Fruit fly (Drosophila melanogaster) whole organism, embryonic: Measurements from ENCODE around the gene CG34117.

Experiments
- Abd-B ChIP-seq: fragments of 200-800 bp; sonication (Bioruptor generic); optimal IDR thresholded peaks from 2 replicates; lab custom pipeline; 2018; ENCODE audit warnings: missing biosample characterization, mild to moderate bottlenecking, missing genetic modification characterization, moderate library complexity
- BEAF-32 ChIP-seq: fragments of 200-800 bp; sonication (Bioruptor generic); optimal IDR thresholded peaks from 3 replicates; lab custom pipeline; 2017; ENCODE audit warnings: missing biosample characterization, missing genetic modification characterization, mild to moderate bottlenecking, moderate library complexity, missing genetic modification reagents
- Bgb ChIP-seq: fragments of 200-800 bp; sonication (Bioruptor generic); IDR thresholded peaks from 2 replicates; pipeline ENCODE4 v1.3.6; 2022; ENCODE audit warnings: missing biosample characterization, missing genetic modification characterization; ENCODE audit not compliant: partially characterized antibody
- CG1024 ChIP-seq: fragments of 200-800 bp; sonication (Bioruptor generic); IDR thresholded peaks from 2 replicates; pipeline ENCODE4 v1.3.6; 2022; ENCODE audit warnings: missing biosample characterization, missing genetic modification characterization
- CG10366 ChIP-seq: fragments of 200-800 bp; sonication (Bioruptor generic); IDR thresholded peaks from 2 replicates; pipeline ENCODE4 v1.3.6; 2022; ENCODE audit warnings: missing biosample characterization, missing genetic modification characterization
- CG13123 ChIP-seq: fragments of 200-800 bp; sonication (Bioruptor generic); optimal IDR thresholded peaks from 2 replicates; lab custom pipeline; 2016; ENCODE audit warnings: missing biosample characterization, missing genetic modification characterization
- CG15011 ChIP-seq: fragments of 200-800 bp; sonication (Bioruptor generic); optimal IDR thresholded peaks from 3 replicates; lab custom pipeline; 2018; ENCODE audit warnings: missing biosample characterization, mild to moderate bottlenecking, missing genetic modification characterization
- CG17829 ChIP-seq: fragments of 200-800 bp; optimal IDR thresholded peaks from 2 replicates; lab custom pipeline; 2019; ENCODE audit warnings: missing biosample characterization, mild to moderate bottlenecking, missing genetic modification characterization, moderate library complexity
- CG18011 ChIP-seq: fragments of 200-800 bp; sonication (Bioruptor generic); optimal IDR thresholded peaks from 2 replicates; lab custom pipeline; 2017; ENCODE audit warnings: missing biosample characterization, missing genetic modification characterization, mild to moderate bottlenecking, moderate library complexity, missing genotype
- CG18476 ChIP-seq: fragments of 200-800 bp; sonication (Bioruptor generic); optimal IDR thresholded peaks from 2 replicates; lab custom pipeline; 2016; ENCODE audit warnings: missing biosample characterization, mild to moderate bottlenecking, missing genetic modification characterization
- CG5953 ChIP-seq: fragments of 200-800 bp; sonication (Bioruptor generic); IDR thresholded peaks from 2 replicates; pipeline ENCODE4 v1.3.6; 2022; ENCODE audit warnings: missing biosample characterization, missing genetic modification characterization
- CG6689 ChIP-seq: fragments of 200-800 bp; sonication (Bioruptor generic); IDR thresholded peaks from 2 replicates; pipeline ENCODE4 v1.3.6; 2022; ENCODE audit warnings: missing biosample characterization, missing genetic modification characterization
- CG6854 ChIP-seq: fragments of 200-800 bp; sonication (Bioruptor generic); optimal IDR thresholded peaks from 3 replicates; lab custom pipeline; 2017; ENCODE audit warnings: missing biosample characterization, mild to moderate bottlenecking, missing genetic modification characterization
- CG7372 ChIP-seq: fragments of 200-800 bp; sonication (Bioruptor generic); IDR thresholded peaks from 2 replicates; pipeline ENCODE4 v1.3.6; 2022; ENCODE audit warnings: missing biosample characterization, missing genetic modification characterization
- CG8359 ChIP-seq: fragments of 200-800 bp; sonication (Bioruptor generic); optimal IDR thresholded peaks from 2 replicates; lab custom pipeline; 2017; ENCODE audit warnings: missing biosample characterization, mild to moderate bottlenecking, missing genetic modification characterization, borderline replicate concordance
- CHES-1-like ChIP-seq: fragments of 200-800 bp; sonication (Bioruptor generic); optimal IDR thresholded peaks from 2 replicates; lab custom pipeline; 2016; ENCODE audit warnings: missing biosample characterization, missing genetic modification characterization
- Camta ChIP-seq: fragments of 200-800 bp; sonication (Bioruptor generic); optimal IDR thresholded peaks from 2 replicates; lab custom pipeline; 2016; ENCODE audit warnings: missing biosample characterization, missing genetic modification characterization
- Dbx ChIP-seq: fragments of 200-800 bp; sonication (Bioruptor generic); IDR thresholded peaks from 3 replicates; pipeline ENCODE4 v1.3.6; 2022; ENCODE audit warnings: missing biosample characterization, missing genetic modification characterization
- Fer1 ChIP-seq: fragments of 200-800 bp; sonication (Bioruptor generic); optimal IDR thresholded peaks from 2 replicates; lab custom pipeline; 2017; ENCODE audit warnings: missing biosample characterization, mild to moderate bottlenecking, missing genetic modification characterization
- Hey ChIP-seq: fragments of 200-800 bp; sonication (Bioruptor generic); optimal IDR thresholded peaks from 3 replicates; lab custom pipeline; 2018; ENCODE audit warnings: missing biosample characterization, mild to moderate bottlenecking, missing genetic modification characterization
- HmgZ ChIP-seq: fragments of 200-800 bp; sonication (Bioruptor generic); optimal IDR thresholded peaks from 2 replicates; lab custom pipeline; 2018; ENCODE audit warnings: missing biosample characterization, mild to moderate bottlenecking, missing genetic modification characterization
- Lpt ChIP-seq: fragments of >200 bp; optimal IDR thresholded peaks from 2 replicates; lab custom pipeline; 2018; ENCODE audit warnings: missing biosample characterization, missing genetic modification characterization
- NC2α ChIP-seq: fragments of 200-800 bp; sonication (Bioruptor generic); optimal IDR thresholded peaks from 2 replicates; lab custom pipeline; 2016; ENCODE audit warnings: missing biosample characterization, missing genetic modification characterization
- Oli ChIP-seq: fragments of 200-800 bp; sonication (Bioruptor generic); optimal IDR thresholded peaks from 2 replicates; lab custom pipeline; 2018; ENCODE audit warnings: missing biosample characterization, mild to moderate bottlenecking, missing genetic modification characterization, moderate library complexity
- PHDP ChIP-seq: fragments of 200-800 bp; sonication (Bioruptor generic); optimal IDR thresholded peaks from 3 replicates; lab custom pipeline; 2018; ENCODE audit warnings: missing biosample characterization, mild to moderate bottlenecking, missing genetic modification characterization, moderate library complexity
- Rfx ChIP-seq: fragments of 200-800 bp; sonication (Bioruptor generic); IDR thresholded peaks from 2 replicates; pipeline ENCODE4 v1.3.6; 2022; ENCODE audit warnings: missing biosample characterization, missing genetic modification characterization
- Scr ChIP-seq: fragments of 200-800 bp; sonication (Bioruptor generic); IDR thresholded peaks from 2 replicates; pipeline ENCODE4 v1.3.6; 2022; ENCODE audit warnings: missing biosample characterization, missing genetic modification characterization; ENCODE audit not compliant: partially characterized antibody
- Xbp1 ChIP-seq: fragments of 200-800 bp; sonication (Bioruptor generic); optimal IDR thresholded peaks from 3 replicates; lab custom pipeline; 2016; ENCODE audit warnings: missing biosample characterization, mild to moderate bottlenecking, missing genetic modification characterization
- bigmax ChIP-seq: fragments of 200-800 bp; sonication (Bioruptor generic); optimal IDR thresholded peaks from 2 replicates; lab custom pipeline; 2018; ENCODE audit warnings: missing biosample characterization, mild to moderate bottlenecking, missing genetic modification characterization
- cad ChIP-seq: fragments of >200 bp; optimal IDR thresholded peaks from 2 replicates; lab custom pipeline; 2017; ENCODE audit warnings: missing biosample characterization, missing genetic modification characterization
- chif ChIP-seq, 2 experiments: fragments of 200-800 bp; sonication (Bioruptor generic); optimal IDR thresholded peaks; 3 replicates each; lab custom pipeline; 2016; ENCODE audit warnings: missing biosample characterization in 2 of 2, missing genetic modification characterization in 2 of 2
- chn ChIP-seq: fragments of 200-800 bp; sonication (Bioruptor generic); optimal IDR thresholded peaks from 2 replicates; lab custom pipeline; 2016; ENCODE audit warnings: missing biosample characterization, missing genetic modification characterization
- crol ChIP-seq: fragments of 200-800 bp; sonication (Bioruptor generic); IDR thresholded peaks from 2 replicates; pipeline ENCODE4 v1.3.6; 2022; ENCODE audit warnings: missing biosample characterization, missing genetic modification characterization
- fd64A ChIP-seq: fragments of 200-800 bp; sonication (Bioruptor generic); optimal IDR thresholded peaks from 3 replicates; lab custom pipeline; 2018; ENCODE audit warnings: missing biosample characterization, mild to moderate bottlenecking, missing genetic modification characterization
- ftz-f1 ChIP-seq: fragments of 200-800 bp; sonication (Bioruptor generic); optimal IDR thresholded peaks from 2 replicates; lab custom pipeline; 2016; ENCODE audit warnings: missing biosample characterization, missing genetic modification characterization
- hkb ChIP-seq, 2 experiments: fragments of 200-800 bp in 1 of 2; fragments of >200 bp in 1 of 2; sonication (Bioruptor generic) in 1 of 2; IDR thresholded peaks in 1 of 2; optimal IDR thresholded peaks in 1 of 2; 2 replicates each; pipeline versions ENCODE4 v1.3.6 to Lab custom; 2017 to 2022; ENCODE audit warnings: missing biosample characterization in 1 of 2, missing genetic modification characterization in 1 of 2
- hth ChIP-seq: fragments of >200 bp; optimal IDR thresholded peaks from 2 replicates; lab custom pipeline; 2017; ENCODE audit warnings: inconsistent platforms
- jumu ChIP-seq: fragments of 200-800 bp; sonication (Bioruptor generic); optimal IDR thresholded peaks from 3 replicates; lab custom pipeline; 2016; ENCODE audit warnings: missing biosample characterization, missing genetic modification characterization
- lilli ChIP-seq: fragments of 200-800 bp; sonication (Bioruptor generic); optimal IDR thresholded peaks from 3 replicates; lab custom pipeline; 2016; ENCODE audit warnings: missing biosample characterization, missing genetic modification characterization
- maf-S ChIP-seq: fragments of 200-800 bp; sonication (Bioruptor generic); optimal IDR thresholded peaks from 2 replicates; lab custom pipeline; 2016; ENCODE audit warnings: missing biosample characterization, missing genetic modification characterization
- onecut ChIP-seq: fragments of 200-800 bp; sonication (Bioruptor generic); IDR thresholded peaks from 2 replicates; pipeline ENCODE4 v1.3.6; 2022; ENCODE audit warnings: missing biosample characterization, missing genetic modification characterization
- pnt ChIP-seq: fragments of 200-800 bp; sonication (Bioruptor generic); optimal IDR thresholded peaks from 3 replicates; lab custom pipeline; 2016; ENCODE audit warnings: missing biosample characterization, missing genetic modification characterization
- prd ChIP-seq, 3 experiments: fragments of >200 bp in 2 of 3; fragments of 200-800 bp in 1 of 3; sonication (Bioruptor generic) in 1 of 3; optimal IDR thresholded peaks in 2 of 3; IDR thresholded peaks in 1 of 3; 2 replicates in 2 of 3; 3 replicates in 1 of 3; pipeline versions ENCODE4 v1.3.6 to Lab custom; 2017 to 2022; ENCODE audit warnings: missing biosample characterization in 1 of 3, missing genetic modification characterization in 1 of 3
- slou ChIP-seq: fragments of 200-800 bp; sonication (Bioruptor generic); optimal IDR thresholded peaks from 3 replicates; lab custom pipeline; 2016; ENCODE audit warnings: missing biosample characterization, missing genetic modification characterization
- tgo ChIP-seq: fragments of 200-800 bp; sonication (Bioruptor generic); IDR thresholded peaks from 3 replicates; pipeline ENCODE4 v1.3.6; 2022; ENCODE audit warnings: missing biosample characterization, missing genetic modification characterization
- usp ChIP-seq: fragments of >200 bp; optimal IDR thresholded peaks from 2 replicates; lab custom pipeline; 2017; ENCODE audit warnings: missing biosample characterization, missing genetic modification characterization
- vvl ChIP-seq: fragments of 200-800 bp; sonication (Bioruptor generic); IDR thresholded peaks from 2 replicates; pipeline ENCODE4 v1.3.6; 2022; ENCODE audit warnings: missing biosample characterization, missing genetic modification characterization
- z ChIP-seq: fragments of 200-800 bp; sonication (Bioruptor generic); IDR thresholded peaks from 3 replicates; pipeline ENCODE4 v1.3.6; 2022; ENCODE audit warnings: missing biosample characterization, missing genetic modification characterization
- zfh2 ChIP-seq: fragments of 200-800 bp; sonication (Bioruptor generic); optimal IDR thresholded peaks from 2 replicates; lab custom pipeline; 2016; ENCODE audit warnings: missing biosample characterization, missing genetic modification characterization

CG34117 gene

dm6 chr3R:9430344-9431253 lies 30.7 kb upstream of the CG34117 start (continued):
- TF ChIP-seq jumu (GFP tag; lab: Kevin White, UChicago) (no peak), Bgb (no peak), usp (GFP tag; lab: Kevin White, UChicago) (no peak), zfh2 (GFP tag; lab: Kevin White, UChicago) (peak; percentile 4), CG15011 (GFP tag; lab: Kevin White, UChicago) (no peak), CG17829 (peak; percentile 30), NC2α (GFP tag; lab: Kevin White, UChicago) (no peak), pnt (no peak), Xbp1 (GFP tag; lab: Kevin White, UChicago) (peak; percentile 39), bigmax (no peak), cad (no peak), Camta (GFP tag; lab: Kevin White, UChicago) (no peak), CG18011 (no peak), CG6854 (GFP tag; lab: Kevin White, UChicago) (no peak), CG10366 (GFP tag; lab: Robert Waterston, UW) (no peak), Dbx (peak; percentile 19; the same call in 1 of the 3 replicates), Oli (tag; lab: Kevin White, UChicago) (peak; percentile 52), z (GFP tag; lab: Robert Waterston, UW) (no peak), hth (lab: Kevin White, UChicago) (no peak), prd (optimal IDR thresholded peaks at IDR 0.05; lab: Kevin White, UChicago) (no peak), prd (GFP tag; IDR thresholded peaks at IDR 0.05; lab: Robert Waterston, UW) (peak; percentile 38; the same call in 1 of the 3 replicates), HmgZ (tag; lab: Kevin White, UChicago) (no peak), CG7372 (GFP tag; lab: Robert Waterston, UW) (no peak), Rfx (GFP tag; lab: Robert Waterston, UW) (peak; percentile 74), CG1024 (GFP tag; lab: Robert Waterston, UW) (no peak), tgo (GFP tag; lab: Robert Waterston, UW) (no peak), fd64A (no peak), CHES-1-like (GFP tag; lab: Kevin White, UChicago) (no peak), PHDP (peak; percentile 48), Lpt (GFP tag; lab: Kevin White, UChicago) (no peak), chn (no peak), slou (GFP tag; lab: Kevin White, UChicago) (no peak), hkb (optimal IDR thresholded peaks at IDR 0.05; lab: Kevin White, UChicago) (no peak), hkb (GFP tag; IDR thresholded peaks at IDR 0.05; lab: Robert Waterston, UW) (no peak), maf-S (no peak), Abd-B (GFP tag; lab: Kevin White, UChicago) (no peak), ftz-f1 (GFP tag; lab: Kevin White, UChicago) (peak; percentile 47), vvl (GFP tag; lab: Robert Waterston, UW) (peak; percentile 83), BEAF-32 (GFP tag; lab: Kevin White, UChicago) (no peak), crol (GFP tag; lab: Robert Waterston, UW) (no peak), CG8359 (GFP tag; lab: Kevin White, UChicago) (peak; percentile 7), Fer1 (peak; percentile 60), Scr (no peak), CG13123 (GFP tag; lab: Kevin White, UChicago) (no peak), CG6689 (GFP tag; lab: Robert Waterston, UW) (0 out of 2 replicates have a peak, but pooled peaks have one; percentile 31), chif (GFP tag; optimal IDR thresholded peaks at IDR 0.05; lab: Kevin White, UChicago) (no peak), CG5953 (GFP tag; lab: Robert Waterston, UW) (no peak), CG18476 (GFP tag; lab: Kevin White, UChicago) (no peak), onecut (GFP tag; lab: Robert Waterston, UW) (no peak), Hey (tag; lab: Kevin White, UChicago) (no peak), lilli (GFP tag; lab: Kevin White, UChicago) (peak; percentile 62)
